Fruit fly (Drosophila melanogaster) whole organism, wandering third instar larva: Measurements from ENCODE around the gene tmod.

Experiments used
- Dfd ChIP-seq: fragments of >200 bp; optimal IDR thresholded peaks from 2 replicates; lab custom pipeline; 2017; ENCODE audit warnings: missing biosample characterization, missing genetic modification characterization
- Hnf4 ChIP-seq: fragments of 200-800 bp; sonication (Bioruptor generic); optimal IDR thresholded peaks from 2 replicates; lab custom pipeline; 2016; ENCODE audit warnings: missing biosample characterization, mild to moderate bottlenecking, missing genetic modification characterization
- Hr83 ChIP-seq: fragments of 200-300 bp; sonication (Bioruptor generic); optimal IDR thresholded peaks from 2 replicates; lab custom pipeline; 2016; ENCODE audit warnings: missing biosample characterization, mild to moderate bottlenecking, missing genetic modification characterization, moderate library complexity; ENCODE audit not compliant: poor library complexity, severe bottlenecking
- Jra ChIP-seq: sonication (Bioruptor generic); optimal IDR thresholded peaks from 2 replicates; lab custom pipeline; 2016; ENCODE audit warnings: missing biosample characterization, missing genetic modification characterization
- OdsH ChIP-seq: fragments of 200-800 bp; sonication (Bioruptor generic); optimal IDR thresholded peaks from 2 replicates; lab custom pipeline; 2016; ENCODE audit warnings: missing biosample characterization, mild to moderate bottlenecking, missing genetic modification characterization
- br ChIP-seq: fragments of 200-800 bp; sonication (Bioruptor generic); optimal IDR thresholded peaks from 2 replicates; lab custom pipeline; 2016; ENCODE audit warnings: missing biosample characterization, missing genetic modification characterization
- h ChIP-seq: fragments of 200-800 bp; sonication (Bioruptor generic); optimal IDR thresholded peaks from 3 replicates; lab custom pipeline; 2016; ENCODE audit warnings: missing biosample characterization, mild to moderate bottlenecking, missing genetic modification characterization
- lola ChIP-seq: fragments of >200 bp; optimal IDR thresholded peaks from 2 replicates; lab custom pipeline; 2017; ENCODE audit warnings: missing biosample characterization, missing genetic modification characterization
- psq ChIP-seq: fragments of 200-800 bp; sonication (Bioruptor generic); optimal IDR thresholded peaks from 3 replicates; lab custom pipeline; 2017; ENCODE audit warnings: missing biosample characterization, mild to moderate bottlenecking, missing genetic modification characterization, moderate library complexity
- woc ChIP-seq: sonication (Bioruptor generic); optimal IDR thresholded peaks from 2 replicates; lab custom pipeline; 2016; ENCODE audit warnings: missing biosample characterization, mild to moderate bottlenecking, missing genetic modification characterization

- TF ChIP-seq psq (GFP tag; lab: Kevin White, UChicago): no peak
- TF ChIP-seq Dfd (GFP tag; lab: Kevin White, UChicago): no peak
- TF ChIP-seq lola (GFP tag; lab: Kevin White, UChicago): no peak
- no peak for TF ChIP-seq br (GFP tag; lab: Kevin White, UChicago)
- no peak for TF ChIP-seq woc (GFP tag; lab: Kevin White, UChicago)
- no peak for TF ChIP-seq Jra (GFP tag; lab: Kevin White, UChicago)
- no peak for TF ChIP-seq h (GFP tag; lab: Kevin White, UChicago)
- TF ChIP-seq Hnf4 (GFP tag; lab: Kevin White, UChicago): no peak
- TF ChIP-seq OdsH (GFP tag; lab: Kevin White, UChicago): no peak
- TF ChIP-seq Hr83 (GFP tag; lab: Kevin White, UChicago): no peak
These were observed 4.5 kb downstream of the tmod start for dm6 chr3R:30536919-30537318.
